Fruit fly (Drosophila melanogaster): Measurements from ENCODE around the gene Regnase-1.
A peak's percentile ranks its signal among the peaks of the same experiment; 100 is the strongest.

Regnase-1 gene

dm6 chr3R:19998418-19998817 is 37.4 kb downstream of the Regnase-1 start (continued):
- TF ChIP-seq CG4617 (GFP tag; optimal IDR thresholded peaks at IDR 0.05; ENCODE audit: borderline replicate concordance) (peak; percentile 35), z (GFP tag; IDR thresholded peaks at IDR 0.05) (no peak), Atf3 (GFP tag; optimal IDR thresholded peaks at IDR 0.05) (peak; percentile 52), org-1 (GFP tag; optimal IDR thresholded peaks at IDR 0.05) (peak; percentile 46), cwo (GFP tag; optimal IDR thresholded peaks at IDR 0.05) (no peak), pum (GFP tag; optimal IDR thresholded peaks at IDR 0.05) (peak; percentile 75), Scr (GFP tag; IDR thresholded peaks at IDR 0.05; ENCODE audit: partially characterized antibody) (no peak), CG31365 (tag; optimal IDR thresholded peaks at IDR 0.05) (no peak), Hand (GFP tag; optimal IDR thresholded peaks at IDR 0.05) (no peak), CG16815 (GFP tag; optimal IDR thresholded peaks at IDR 0.05) (peak; percentile 65), CG17359 (tag; optimal IDR thresholded peaks at IDR 0.05) (peak; percentile 85), sd (tag; optimal IDR thresholded peaks at IDR 0.05) (no peak), sim (GFP tag; IDR thresholded peaks at IDR 0.05) (no peak), CG12942 (GFP tag; optimal IDR thresholded peaks at IDR 0.05) (peak; percentile 59), CG9437 (GFP tag; optimal IDR thresholded peaks at IDR 0.05) (peak; percentile 46), esg (GFP tag; conservative IDR thresholded peaks at IDR 0.05) (peak; percentile 69), CG17186 (GFP tag; optimal IDR thresholded peaks at IDR 0.05) (peak; percentile 57), Blimp-1 (GFP tag; optimal IDR thresholded peaks at IDR 0.05) (peak; percentile 86), salm (tag; optimal IDR thresholded peaks at IDR 0.05) (no peak), CG11093 (GFP tag; IDR thresholded peaks at IDR 0.05) (0 out of 3 replicates have a peak, but pooled peaks have one; percentile 46), CG10565 (GFP tag; optimal IDR thresholded peaks at IDR 0.05) (no peak), gfzf (GFP tag; optimal IDR thresholded peaks at IDR 0.05) (no peak), al (GFP tag; IDR thresholded peaks at IDR 0.05) (no peak), odd (GFP tag; optimal IDR thresholded peaks at IDR 0.05) (peak; percentile 53), CG8290 (GFP tag; optimal IDR thresholded peaks at IDR 0.05) (peak; percentile 53), CG8290 (tag; optimal IDR thresholded peaks at IDR 0.05) (peak in 1 of 2 experiments; percentile 50), CG4282 (GFP tag; optimal IDR thresholded peaks at IDR 0.05) (peak; percentile 7), Sin3A (optimal IDR thresholded peaks at IDR 0.05) (no peak), CG4404 (GFP tag; IDR thresholded peaks at IDR 0.05) (peak; percentile 74), CG10274 (GFP tag; optimal IDR thresholded peaks at IDR 0.05) (peak; percentile 4), luna (GFP tag; optimal IDR thresholded peaks at IDR 0.05) (no peak), CG3065 (GFP tag; optimal IDR thresholded peaks at IDR 0.05) (peak; percentile 55), ATbp (GFP tag; optimal IDR thresholded peaks at IDR 0.05) (peak; percentile 82), HLH3B (GFP tag; IDR thresholded peaks at IDR 0.05) (peak; percentile 85), BtbVII (GFP tag; optimal IDR thresholded peaks at IDR 0.05) (peak; percentile 42), CG2889 (GFP tag; IDR thresholded peaks at IDR 0.05) (no peak), dan (GFP tag; IDR thresholded peaks at IDR 0.05) (peak; percentile 64; the same call in 1 of the 2 replicates), CG4360 (GFP tag; IDR thresholded peaks at IDR 0.05) (peak; percentile 49), CG14860 (GFP tag; IDR thresholded peaks at IDR 0.05; ENCODE audit: partially characterized antibody) (no peak), ara (GFP tag; IDR thresholded peaks at IDR 0.05) (peak; percentile 84), CHES-1-like (GFP tag; optimal IDR thresholded peaks at IDR 0.05) (peak; percentile 71), Trl (optimal IDR thresholded peaks at IDR 0.05) (no peak), Trl (GFP tag; optimal IDR thresholded peaks at IDR 0.05) (peak; percentile 68), ham (GFP tag; IDR thresholded peaks at IDR 0.05) (no peak), CG7556 (GFP tag; optimal IDR thresholded peaks at IDR 0.05) (peak; percentile 70), psq (GFP tag; optimal IDR thresholded peaks at IDR 0.05) (no peak), CG2202 (tag; optimal IDR thresholded peaks at IDR 0.05) (peak; percentile 64), nerfin-2 (GFP tag; IDR thresholded peaks at IDR 0.05; ENCODE audit: partially characterized antibody) (no peak), CG10431 (GFP tag; optimal IDR thresholded peaks at IDR 0.05) (no peak), CG18599 (GFP tag; optimal IDR thresholded peaks at IDR 0.05) (peak; percentile 68), HLHmδ (GFP tag; optimal IDR thresholded peaks at IDR 0.05) (no peak), CG8281 (tag; optimal IDR thresholded peaks at IDR 0.05) (peak; percentile 22)
